Fruit fly (Drosophila melanogaster) whole organism, embryonic: ENCODE measurements around the gene CG4733.

ENCODE experiments used
- Ada2b ChIP-seq: fragments of 200-800 bp; sonication (Bioruptor generic); IDR thresholded peaks from 2 replicates; pipeline ENCODE4 v1.3.6; 2022; ENCODE audit warnings: missing biosample characterization, missing genetic modification characterization
- Antp ChIP-seq: fragments of 200-800 bp; sonication (Bioruptor generic); optimal IDR thresholded peaks from 3 replicates; lab custom pipeline; 2016; ENCODE audit warnings: missing biosample characterization, missing genetic modification characterization
- B-H2 ChIP-seq: fragments of 200-800 bp; sonication (Bioruptor generic); optimal IDR thresholded peaks from 2 replicates; lab custom pipeline; 2018; ENCODE audit warnings: missing biosample characterization, mild to moderate bottlenecking, missing genetic modification characterization
- BEAF-32 ChIP-seq: fragments of 200-800 bp; sonication (Bioruptor generic); optimal IDR thresholded peaks from 3 replicates; lab custom pipeline; 2017; ENCODE audit warnings: missing biosample characterization, missing genetic modification characterization, mild to moderate bottlenecking, moderate library complexity, missing genetic modification reagents
- CG10462 ChIP-seq: fragments of 200-800 bp; sonication (Bioruptor generic); optimal IDR thresholded peaks from 2 replicates; lab custom pipeline; 2016; ENCODE audit warnings: missing biosample characterization, missing genetic modification characterization
- CG11456 ChIP-seq: fragments of 200-800 bp; sonication (Bioruptor generic); IDR thresholded peaks from 3 replicates; pipeline ENCODE4 v1.3.6; 2022; ENCODE audit warnings: missing biosample characterization, missing genetic modification characterization
- CG12942 ChIP-seq: fragments of 200-800 bp; sonication (Bioruptor generic); optimal IDR thresholded peaks from 3 replicates; lab custom pipeline; 2016; ENCODE audit warnings: missing biosample characterization, missing genetic modification characterization
- CG15011 ChIP-seq: fragments of 200-800 bp; sonication (Bioruptor generic); optimal IDR thresholded peaks from 3 replicates; lab custom pipeline; 2018; ENCODE audit warnings: missing biosample characterization, mild to moderate bottlenecking, missing genetic modification characterization
- CG15514 ChIP-seq: fragments of 200-800 bp; sonication (Bioruptor generic); optimal IDR thresholded peaks from 3 replicates; lab custom pipeline; 2017; ENCODE audit warnings: missing biosample characterization, missing genetic modification characterization, mild to moderate bottlenecking, moderate library complexity, missing genetic modification reagents
- CG17186 ChIP-seq: fragments of 200-800 bp; sonication (Bioruptor generic); optimal IDR thresholded peaks from 3 replicates; lab custom pipeline; 2017; ENCODE audit warnings: missing biosample characterization, missing genetic modification reagents, missing genetic modification characterization
- CG17361 ChIP-seq: fragments of 200-800 bp; sonication (Bioruptor generic); IDR thresholded peaks from 3 replicates; pipeline ENCODE4 v1.3.6; 2022; ENCODE audit warnings: missing biosample characterization, missing genetic modification characterization
- CG2202 ChIP-seq: fragments of 200-800 bp; sonication (Bioruptor generic); optimal IDR thresholded peaks from 2 replicates; lab custom pipeline; 2018; ENCODE audit warnings: missing biosample characterization, mild to moderate bottlenecking, missing genetic modification characterization
- CG6175 ChIP-seq: fragments of 200-800 bp; sonication (Bioruptor generic); IDR thresholded peaks from 3 replicates; pipeline ENCODE4 v1.3.6; 2022; ENCODE audit warnings: missing biosample characterization, missing genetic modification characterization
- CG6254 ChIP-seq: fragments of 200-800 bp; sonication (Bioruptor generic); optimal IDR thresholded peaks from 3 replicates; lab custom pipeline; 2017; ENCODE audit warnings: mild to moderate bottlenecking, missing biosample characterization, missing genetic modification reagents, missing genetic modification characterization
- CG6272 ChIP-seq: fragments of 200-800 bp; sonication (Bioruptor generic); IDR thresholded peaks from 2 replicates; pipeline ENCODE4 v1.3.6; 2022; ENCODE audit warnings: missing biosample characterization, missing genetic modification characterization
- CG6813 ChIP-seq: fragments of 200-800 bp; sonication (Bioruptor generic); optimal IDR thresholded peaks from 2 replicates; lab custom pipeline; 2017; ENCODE audit warnings: missing biosample characterization, missing genetic modification characterization, mild to moderate bottlenecking, moderate library complexity, missing genetic modification reagents
- CG8924 ChIP-seq: fragments of 200-800 bp; optimal IDR thresholded peaks from 3 replicates; lab custom pipeline; 2019; ENCODE audit warnings: missing biosample characterization, mild to moderate bottlenecking, missing genetic modification characterization, moderate library complexity
- D19B ChIP-seq: fragments of 200-800 bp; sonication (Bioruptor generic); optimal IDR thresholded peaks from 2 replicates; lab custom pipeline; 2017; ENCODE audit warnings: missing biosample characterization, mild to moderate bottlenecking, missing genetic modification characterization
- Dek ChIP-seq: fragments of 200-800 bp; sonication (Bioruptor generic); optimal IDR thresholded peaks from 3 replicates; lab custom pipeline; 2019; ENCODE audit warnings: missing biosample characterization, mild to moderate bottlenecking, missing genetic modification characterization, moderate library complexity
- HHEX ChIP-seq: fragments of 200-800 bp; sonication (Bioruptor generic); optimal IDR thresholded peaks from 3 replicates; lab custom pipeline; 2017; ENCODE audit warnings: missing biosample characterization, mild to moderate bottlenecking, missing genetic modification characterization, missing genetic modification reagents
- HLHmδ ChIP-seq: fragments of 200-800 bp; sonication (Bioruptor generic); optimal IDR thresholded peaks from 2 replicates; lab custom pipeline; 2018; ENCODE audit warnings: missing biosample characterization, mild to moderate bottlenecking, missing genetic modification characterization, moderate library complexity
- HmgZ ChIP-seq: fragments of 200-800 bp; sonication (Bioruptor generic); optimal IDR thresholded peaks from 2 replicates; lab custom pipeline; 2018; ENCODE audit warnings: missing biosample characterization, mild to moderate bottlenecking, missing genetic modification characterization
- Hmx ChIP-seq: fragments of 200-800 bp; sonication (Bioruptor generic); optimal IDR thresholded peaks from 2 replicates; lab custom pipeline; 2016; ENCODE audit warnings: missing biosample characterization, missing genetic modification characterization
- Jarid2 ChIP-seq: fragments of 200-800 bp; sonication (Bioruptor generic); optimal IDR thresholded peaks from 3 replicates; lab custom pipeline; 2017; ENCODE audit warnings: mild to moderate bottlenecking, missing biosample characterization, missing genetic modification reagents, missing genetic modification characterization
- NFAT ChIP-seq: fragments of 200-800 bp; sonication (Bioruptor generic); IDR thresholded peaks from 2 replicates; pipeline ENCODE4 v1.3.6; 2022; ENCODE audit warnings: missing biosample characterization, missing genetic modification characterization
- Sox102F ChIP-seq: fragments of 200-800 bp; sonication (Bioruptor generic); optimal IDR thresholded peaks from 2 replicates; lab custom pipeline; 2018; ENCODE audit warnings: missing biosample characterization, mild to moderate bottlenecking, missing genetic modification characterization, moderate library complexity
- Ssrp ChIP-seq: fragments of 200-800 bp; sonication (Bioruptor generic); optimal IDR thresholded peaks from 2 replicates; lab custom pipeline; 2018; ENCODE audit warnings: missing biosample characterization, mild to moderate bottlenecking, missing genetic modification characterization, moderate library complexity
- Vsx1 ChIP-seq: fragments of 200-800 bp; sonication (Bioruptor generic); optimal IDR thresholded peaks from 2 replicates; lab custom pipeline; 2017; ENCODE audit warnings: missing biosample characterization, mild to moderate bottlenecking, missing genetic modification characterization, missing genetic modification reagents
- aop ChIP-seq: fragments of 200-800 bp; sonication (Bioruptor generic); IDR thresholded peaks from 2 replicates; pipeline ENCODE4 v1.3.6; 2022; ENCODE audit warnings: missing biosample characterization, missing genetic modification characterization
- ash1 ChIP-seq: fragments of 200-800 bp; sonication (Bioruptor generic); optimal IDR thresholded peaks from 2 replicates; lab custom pipeline; 2018; ENCODE audit warnings: missing biosample characterization, mild to moderate bottlenecking, missing genetic modification characterization
- danr ChIP-seq: fragments of 200-800 bp; sonication (Bioruptor generic); IDR thresholded peaks from 2 replicates; pipeline ENCODE4 v1.3.6; 2022; ENCODE audit warnings: missing biosample characterization, missing genetic modification characterization
- dimm ChIP-seq: fragments of 200-800 bp; sonication (Bioruptor generic); IDR thresholded peaks from 2 replicates; pipeline ENCODE4 v1.3.6; 2022; ENCODE audit warnings: missing biosample characterization, missing genetic modification characterization
- dmrt99B ChIP-seq: fragments of 200-800 bp; sonication (Bioruptor generic); optimal IDR thresholded peaks from 2 replicates; lab custom pipeline; 2018; ENCODE audit warnings: missing biosample characterization, mild to moderate bottlenecking, missing genetic modification characterization, moderate library complexity
- dysf ChIP-seq: fragments of 200-800 bp; sonication (Bioruptor generic); IDR thresholded peaks from 3 replicates; pipeline ENCODE4 v1.3.6; 2022; ENCODE audit warnings: missing biosample characterization, missing genetic modification characterization
- fru ChIP-seq: fragments of >200 bp; optimal IDR thresholded peaks from 2 replicates; lab custom pipeline; 2017
- gcm ChIP-seq: fragments of 200-800 bp; sonication (Bioruptor generic); optimal IDR thresholded peaks from 2 replicates; lab custom pipeline; 2019; ENCODE audit warnings: missing biosample characterization, mild to moderate bottlenecking, missing genetic modification characterization, moderate library complexity
- hkb ChIP-seq, 2 experiments: fragments of 200-800 bp in 1 of 2; fragments of >200 bp in 1 of 2; sonication (Bioruptor generic) in 1 of 2; IDR thresholded peaks in 1 of 2; optimal IDR thresholded peaks in 1 of 2; 2 replicates each; pipeline versions ENCODE4 v1.3.6 to Lab custom; 2017 to 2022; ENCODE audit warnings: missing biosample characterization in 1 of 2, missing genetic modification characterization in 1 of 2
- knrl ChIP-seq: fragments of 200-800 bp; sonication (Bioruptor generic); IDR thresholded peaks from 3 replicates; pipeline ENCODE4 v1.3.6; 2022; ENCODE audit warnings: missing biosample characterization, missing genetic modification characterization; ENCODE audit not compliant: partially characterized antibody
- odd ChIP-seq: fragments of 200-800 bp; sonication (Bioruptor generic); optimal IDR thresholded peaks from 2 replicates; lab custom pipeline; 2017; ENCODE audit warnings: missing biosample characterization, mild to moderate bottlenecking, missing genetic modification characterization
- peb ChIP-seq: fragments of 200-800 bp; sonication (Bioruptor generic); IDR thresholded peaks from 2 replicates; pipeline ENCODE4 v1.3.6; 2022; ENCODE audit warnings: missing biosample characterization, missing genetic modification characterization
- psq ChIP-seq: fragments of 200-800 bp; sonication (Bioruptor generic); optimal IDR thresholded peaks from 2 replicates; lab custom pipeline; 2017; ENCODE audit warnings: missing biosample characterization, missing genetic modification characterization
- pum ChIP-seq: fragments of 200-800 bp; sonication (Bioruptor generic); optimal IDR thresholded peaks from 2 replicates; lab custom pipeline; 2016; ENCODE audit warnings: missing biosample characterization, missing genetic modification characterization
- scrt ChIP-seq: fragments of 200-800 bp; sonication (Bioruptor generic); optimal IDR thresholded peaks from 2 replicates; lab custom pipeline; 2018; ENCODE audit warnings: missing biosample characterization, mild to moderate bottlenecking, missing genetic modification characterization, moderate library complexity
- sd ChIP-seq: fragments of 200-800 bp; sonication (Bioruptor generic); optimal IDR thresholded peaks from 3 replicates; lab custom pipeline; 2018; ENCODE audit warnings: missing biosample characterization, mild to moderate bottlenecking, missing genetic modification characterization, moderate library complexity
- sens-2 ChIP-seq: fragments of 200-800 bp; sonication (Bioruptor generic); IDR thresholded peaks from 2 replicates; pipeline ENCODE4 v1.3.6; 2022; ENCODE audit warnings: missing biosample characterization, missing genetic modification characterization
- seq ChIP-seq: fragments of 200-800 bp; sonication (Bioruptor generic); IDR thresholded peaks from 2 replicates; pipeline ENCODE4 v1.3.6; 2022; ENCODE audit warnings: missing biosample characterization, missing genetic modification characterization
- sr ChIP-seq: fragments of 200-800 bp; sonication (Bioruptor generic); IDR thresholded peaks from 3 replicates; pipeline ENCODE4 v1.3.6; 2022; ENCODE audit warnings: missing biosample characterization, missing genetic modification characterization
- stc ChIP-seq: fragments of 200-800 bp; sonication (Bioruptor generic); IDR thresholded peaks from 2 replicates; pipeline ENCODE4 v1.3.6; 2022; ENCODE audit warnings: missing biosample characterization, missing genetic modification characterization
- unc-4 ChIP-seq: fragments of 200-800 bp; sonication (Bioruptor generic); IDR thresholded peaks from 2 replicates; pipeline ENCODE4 v1.3.6; 2022; ENCODE audit warnings: missing biosample characterization, missing genetic modification characterization; ENCODE audit not compliant: partially characterized antibody
- zfh1 ChIP-seq: fragments of 200-800 bp; sonication (Bioruptor generic); IDR thresholded peaks from 3 replicates; pipeline ENCODE4 v1.3.6; 2022; ENCODE audit warnings: missing biosample characterization, missing genetic modification characterization

The CG4733 gene

dm6 chr3R:19877427-19878076, 12.9 kb upstream of the CG4733 start, which contains the start of the genes CG17186 and Arc42 (continued):
- TF ChIP-seq scrt (GFP tag; lab: Kevin White, UChicago) (peak; percentile 98), danr (no peak), sd (tag; lab: Kevin White, UChicago) (peak; percentile 69), pum (GFP tag; lab: Kevin White, UChicago) (no peak), Ada2b (GFP tag; lab: Robert Waterston, UW) (no peak), NFAT (GFP tag; lab: Robert Waterston, UW) (no peak), hkb (optimal IDR thresholded peaks at IDR 0.05; lab: Kevin White, UChicago) (no peak), hkb (GFP tag; IDR thresholded peaks at IDR 0.05; lab: Robert Waterston, UW) (no peak), Dek (tag; lab: Kevin White, UChicago) (no peak), CG11456 (GFP tag; lab: Robert Waterston, UW) (no peak), Sox102F (GFP tag; lab: Kevin White, UChicago) (no peak), knrl (GFP tag; lab: Robert Waterston, UW) (peak; percentile 13; the same call in 1 of the 3 replicates), CG6813 (GFP tag; lab: Kevin White, UChicago) (no peak), aop (GFP tag; lab: Robert Waterston, UW) (no peak), odd (no peak), CG10462 (peak; percentile 1), unc-4 (GFP tag; lab: Robert Waterston, UW) (no peak), CG17361 (GFP tag; lab: Robert Waterston, UW) (peak; percentile 31; the same call in 1 of the 3 replicates), sr (GFP tag; lab: Robert Waterston, UW) (no peak), Ssrp (tag; lab: Kevin White, UChicago) (no peak), Hmx (no peak), CG15011 (GFP tag; lab: Kevin White, UChicago) (no peak), stc (GFP tag; lab: Robert Waterston, UW) (no peak), HmgZ (no peak), BEAF-32 (GFP tag; lab: Kevin White, UChicago) (peak; percentile 44), Vsx1 (GFP tag; lab: Kevin White, UChicago) (no peak), gcm (GFP tag; lab: Kevin White, UChicago) (no peak), psq (GFP tag; lab: Kevin White, UChicago) (no peak), dysf (GFP tag; lab: Robert Waterston, UW) (no peak), zfh1 (GFP tag; lab: Robert Waterston, UW) (no peak), peb (GFP tag; lab: Robert Waterston, UW) (no peak), CG6272 (GFP tag; lab: Robert Waterston, UW) (no peak), CG17186 (GFP tag; lab: Kevin White, UChicago) (peak; percentile 61), CG2202 (tag; lab: Kevin White, UChicago) (no peak), D19B (GFP tag; lab: Kevin White, UChicago) (no peak), Jarid2 (GFP tag; lab: Kevin White, UChicago) (no peak), fru (no peak), dmrt99B (tag; lab: Kevin White, UChicago) (no peak), CG15514 (GFP tag; lab: Kevin White, UChicago) (peak; percentile 88), CG12942 (GFP tag; lab: Kevin White, UChicago) (no peak), CG8924 (tag; lab: Kevin White, UChicago) (peak; percentile 55), B-H2 (peak; percentile 16), HLHmδ (GFP tag; lab: Kevin White, UChicago) (no peak), dimm (GFP tag; lab: Robert Waterston, UW) (no peak), CG6254 (GFP tag; lab: Kevin White, UChicago) (peak; percentile 99), HHEX (GFP tag; lab: Kevin White, UChicago) (no peak), Antp (GFP tag; lab: Kevin White, UChicago) (no peak), ash1 (GFP tag; lab: Kevin White, UChicago) (no peak), seq (GFP tag; lab: Robert Waterston, UW) (no peak), sens-2 (GFP tag; lab: Robert Waterston, UW) (no peak), CG6175 (GFP tag; lab: Robert Waterston, UW) (no peak)
